Worm (Caenorhabditis elegans) whole organism, L2 larva: ENCODE measurements around the gene C54E10.7.

ENCODE experiments used
- C34F6.9 ChIP-seq: fragments of 150-350 bp; optimal IDR thresholded peaks from 2 replicates; lab custom pipeline; 2014; ENCODE audit warnings: missing biosample characterization, missing genetic modification characterization
- F13H6.1 ChIP-seq: sonication (generic microtip); optimal IDR thresholded peaks from 2 replicates; lab custom pipeline; 2016; ENCODE audit warnings: missing genetic modification characterization, missing compliant biosample characterization
- ZK546.5 ChIP-seq: sonication (generic microtip); optimal IDR thresholded peaks from 2 replicates; lab custom pipeline; 2017; ENCODE audit warnings: missing biosample characterization, missing genetic modification characterization
- alr-1 ChIP-seq: fragments of 150-350 bp; optimal IDR thresholded peaks from 2 replicates; lab custom pipeline; 2014; ENCODE audit warnings: missing biosample characterization, missing genetic modification characterization
- aly-2 ChIP-seq: fragments of 150-350 bp; optimal IDR thresholded peaks from 2 replicates; lab custom pipeline; 2014; ENCODE audit warnings: missing biosample characterization, missing genetic modification characterization
- ama-1 ChIP-seq: fragments of 150-350 bp; optimal IDR thresholded peaks from 2 replicates; lab custom pipeline; 2018; ENCODE audit warnings: inconsistent platforms
- blmp-1 ChIP-seq: sonication (generic microtip); optimal IDR thresholded peaks from 2 replicates; lab custom pipeline; 2017; ENCODE audit warnings: missing genetic modification characterization, mild to moderate bottlenecking, missing compliant biosample characterization, antibody characterized with exemption, moderate library complexity; ENCODE audit not compliant: insufficient read depth
- ceh-16 ChIP-seq: fragments of 150-350 bp; optimal IDR thresholded peaks from 2 replicates; lab custom pipeline; 2014; ENCODE audit warnings: missing biosample characterization, missing genetic modification characterization
- ceh-82 ChIP-seq: fragments of 150-350 bp; optimal IDR thresholded peaks from 2 replicates; lab custom pipeline; 2014; ENCODE audit warnings: missing biosample characterization, missing genetic modification characterization
- dmd-4 ChIP-seq: sonication (generic microtip); optimal IDR thresholded peaks from 2 replicates; lab custom pipeline; 2017; ENCODE audit warnings: missing biosample characterization, missing genetic modification characterization
- elt-1 ChIP-seq: fragments of 150-350 bp; optimal IDR thresholded peaks from 2 replicates; lab custom pipeline; 2014; ENCODE audit warnings: missing biosample characterization, missing genetic modification characterization
- elt-3 ChIP-seq: sonication (generic microtip); optimal IDR thresholded peaks from 2 replicates; lab custom pipeline; 2017; ENCODE audit warnings: missing biosample characterization, missing genetic modification characterization
- fos-1 ChIP-seq: fragments of 150-350 bp; optimal IDR thresholded peaks from 2 replicates; lab custom pipeline; 2014; ENCODE audit warnings: missing biosample characterization, missing genetic modification characterization
- gmeb-1 ChIP-seq: fragments of 150-350 bp; optimal IDR thresholded peaks from 2 replicates; lab custom pipeline; 2014; ENCODE audit warnings: missing biosample characterization, missing genetic modification characterization
- lin-11 ChIP-seq: fragments of 150-350 bp; sonication (generic microtip); optimal IDR thresholded peaks from 2 replicates; lab custom pipeline; 2014; ENCODE audit warnings: missing biosample characterization, missing genetic modification characterization, inconsistent platforms, mixed read lengths
- lin-13 ChIP-seq: fragments of 150-350 bp; optimal IDR thresholded peaks from 2 replicates; lab custom pipeline; 2014; ENCODE audit warnings: missing biosample characterization, missing genetic modification reagents, missing genetic modification characterization
- lin-39 ChIP-seq: fragments of 150-350 bp; optimal IDR thresholded peaks from 2 replicates; lab custom pipeline; 2014; ENCODE audit warnings: missing biosample characterization, missing genetic modification reagents, missing genetic modification characterization
- mab-5 ChIP-seq: fragments of 150-350 bp; optimal IDR thresholded peaks from 2 replicates; lab custom pipeline; 2014; ENCODE audit warnings: missing biosample characterization, missing genetic modification characterization
- mbf-1 ChIP-seq: sonication (generic microtip); optimal IDR thresholded peaks from 2 replicates; lab custom pipeline; 2017; ENCODE audit warnings: missing biosample characterization, missing genetic modification characterization
- mdl-1 ChIP-seq, 2 experiments: fragments of 150-350 bp in 1 of 2; sonication (generic microtip) in 1 of 2; optimal IDR thresholded peaks; 2 replicates each; lab custom pipeline; 2017; ENCODE audit warnings: missing biosample characterization in 2 of 2, missing genetic modification characterization in 2 of 2
- nhr-10 ChIP-seq: sonication (generic microtip); optimal IDR thresholded peaks from 2 replicates; lab custom pipeline; 2017; ENCODE audit warnings: missing biosample characterization, missing genetic modification characterization
- nhr-11 ChIP-seq: fragments of 150-350 bp; optimal IDR thresholded peaks from 2 replicates; lab custom pipeline; 2014; ENCODE audit warnings: missing biosample characterization, missing genetic modification characterization
- nhr-12 ChIP-seq: fragments of 150-350 bp; optimal IDR thresholded peaks from 2 replicates; lab custom pipeline; 2014; ENCODE audit warnings: missing biosample characterization, missing genetic modification characterization
- nhr-129 ChIP-seq: fragments of 150-350 bp; optimal IDR thresholded peaks from 2 replicates; lab custom pipeline; 2014; ENCODE audit warnings: missing biosample characterization, missing genetic modification characterization
- nhr-21 ChIP-seq: fragments of 150-350 bp; optimal IDR thresholded peaks from 2 replicates; lab custom pipeline; 2014; ENCODE audit warnings: missing biosample characterization, missing genetic modification characterization
- nhr-237 ChIP-seq: fragments of 150-350 bp; optimal IDR thresholded peaks from 2 replicates; lab custom pipeline; 2014; ENCODE audit warnings: missing biosample characterization, missing genetic modification characterization
- nhr-25 ChIP-seq: fragments of 150-350 bp; sonication (generic microtip); optimal IDR thresholded peaks from 3 replicates; lab custom pipeline; 2014; ENCODE audit warnings: missing biosample characterization, missing genetic modification characterization
- nhr-6 ChIP-seq: fragments of 150-350 bp; optimal IDR thresholded peaks from 2 replicates; lab custom pipeline; 2014; ENCODE audit warnings: missing biosample characterization, missing genetic modification characterization
- nhr-77 ChIP-seq: fragments of 150-350 bp; optimal IDR thresholded peaks from 2 replicates; lab custom pipeline; 2014; ENCODE audit warnings: missing biosample characterization, missing genetic modification characterization
- peb-1 ChIP-seq: fragments of 150-350 bp; optimal IDR thresholded peaks from 2 replicates; lab custom pipeline; 2014; ENCODE audit warnings: missing biosample characterization, missing genetic modification characterization
- sma-3 ChIP-seq: sonication (generic microtip); optimal IDR thresholded peaks from 2 replicates; lab custom pipeline; 2016; ENCODE audit warnings: missing genetic modification reagents, missing genetic modification characterization, missing compliant biosample characterization
- sma-9 ChIP-seq, 2 experiments: fragments of 150-350 bp in 1 of 2; sonication (generic microtip) in 1 of 2; optimal IDR thresholded peaks; 2 replicates each; lab custom pipeline; 2014 to 2016; ENCODE audit warnings: missing genetic modification characterization in 2 of 2, mild to moderate bottlenecking in 1 of 2, missing biosample characterization in 1 of 2, missing compliant biosample characterization in 1 of 2, missing genetic modification reagents in 1 of 2, moderate library complexity in 1 of 2
- unc-55 ChIP-seq: fragments of 150-350 bp; sonication (generic microtip); optimal IDR thresholded peaks from 3 replicates; lab custom pipeline; 2014; ENCODE audit warnings: missing biosample characterization, missing genetic modification reagents, missing genetic modification characterization
- unc-62 ChIP-seq: fragments of 150-350 bp; optimal IDR thresholded peaks from 2 replicates; lab custom pipeline; 2014; ENCODE audit warnings: missing biosample characterization, missing genetic modification reagents, missing genetic modification characterization
- ztf-1 ChIP-seq: fragments of 200-800 bp; sonication (Bioruptor generic); conservative IDR thresholded peaks from 2 replicates; pipeline ENCODE4 v1.3.6; 2022; ENCODE audit warnings: missing genetic modification characterization, missing compliant biosample characterization
- ztf-11 ChIP-seq: sonication (generic microtip); optimal IDR thresholded peaks from 2 replicates; lab custom pipeline; 2017; ENCODE audit warnings: missing biosample characterization, missing genetic modification characterization
- ztf-4 ChIP-seq: fragments of 150-350 bp; optimal IDR thresholded peaks from 2 replicates; lab custom pipeline; 2014; ENCODE audit warnings: missing biosample characterization, missing genetic modification characterization

Gene C54E10.7

ce11 chrV:18821569-18821968 is 10.1 kb downstream of the C54E10.7 start:
- TF ChIP-seq mab-5 (tag; lab: Kevin White, UChicago) (no peak), lin-39 (tag; lab: Kevin White, UChicago) (no peak), ceh-82 (tag; lab: Kevin White, UChicago) (no peak), nhr-6 (tag; lab: Kevin White, UChicago) (no peak), mbf-1 (tag; lab: Kevin White, UChicago) (no peak), gmeb-1 (no peak), fos-1 (tag; lab: Kevin White, UChicago) (no peak), peb-1 (no peak), ztf-4 (no peak)

DNA sequence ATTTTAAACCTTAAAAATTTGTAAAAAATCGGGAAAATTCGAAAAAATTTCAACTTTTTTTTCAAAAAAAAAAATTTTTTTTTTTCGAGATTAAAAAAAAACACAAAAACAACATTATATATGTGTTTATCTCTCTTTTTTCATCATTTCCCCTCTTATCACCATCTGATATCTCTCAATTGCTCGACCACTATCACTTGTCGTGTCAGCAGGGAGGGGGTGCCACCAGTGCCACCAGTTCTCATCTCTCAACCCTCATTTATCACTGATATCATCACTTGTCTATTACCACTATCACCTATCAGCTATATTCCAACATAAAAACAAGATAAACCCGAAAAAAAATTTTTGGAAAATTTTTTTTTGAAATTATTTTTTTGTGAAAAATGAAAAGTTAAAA is 15.0 kb downstream of the C54E10.7 start:
- TF ChIP-seq fos-1 (tag; lab: Kevin White, UChicago) = peak; percentile 66
- no peak for TF ChIP-seq aly-2 (tag; lab: Kevin White, UChicago)
- TF ChIP-seq nhr-129 (tag; lab: Kevin White, UChicago) = peak; percentile 8
- TF ChIP-seq, all 48 proteins: peak for 2

DNA sequence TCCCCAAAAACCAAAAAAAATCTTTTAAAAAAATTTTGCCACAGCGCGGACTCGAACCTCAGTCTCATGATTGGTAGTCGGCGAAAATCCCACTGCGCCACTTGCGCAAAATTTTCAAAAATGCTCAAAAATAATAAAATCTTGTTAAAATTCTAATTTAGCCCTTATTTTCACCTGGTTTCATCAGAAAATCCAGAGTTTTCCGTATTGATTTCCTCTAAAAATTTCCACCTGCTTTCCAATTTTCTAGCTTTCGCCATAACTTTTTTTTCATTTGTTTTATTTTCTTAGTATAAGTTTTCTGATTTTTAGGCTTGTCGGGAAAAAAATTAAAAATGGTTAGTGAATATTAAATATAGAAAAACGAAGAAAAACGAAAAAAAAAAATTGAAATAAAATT is 15.9 kb downstream of the C54E10.7 start:
- TF ChIP-seq nhr-77 (tag; lab: Kevin White, UChicago) (no peak), ceh-82 (tag; lab: Kevin White, UChicago) (no peak), peb-1 (no peak), elt-1 (tag; lab: Kevin White, UChicago) (no peak), lin-39 (tag; lab: Kevin White, UChicago) (no peak), nhr-25 (tag; lab: Kevin White, UChicago) (no peak), nhr-10 (tag; lab: Kevin White, UChicago) (no peak), blmp-1 (tag; lab: Kevin White, UChicago) (no peak), unc-62 (GFP tag; lab: Kevin White, UChicago) (no peak), ceh-16 (tag; lab: Kevin White, UChicago) (no peak), nhr-237 (tag; lab: Kevin White, UChicago) (no peak), unc-55 (no peak), nhr-11 (no peak), ztf-1 (GFP tag; lab: Robert Waterston, UW) (no peak), elt-3 (tag; lab: Kevin White, UChicago) (no peak), fos-1 (tag; lab: Kevin White, UChicago) (no peak)

DNA sequence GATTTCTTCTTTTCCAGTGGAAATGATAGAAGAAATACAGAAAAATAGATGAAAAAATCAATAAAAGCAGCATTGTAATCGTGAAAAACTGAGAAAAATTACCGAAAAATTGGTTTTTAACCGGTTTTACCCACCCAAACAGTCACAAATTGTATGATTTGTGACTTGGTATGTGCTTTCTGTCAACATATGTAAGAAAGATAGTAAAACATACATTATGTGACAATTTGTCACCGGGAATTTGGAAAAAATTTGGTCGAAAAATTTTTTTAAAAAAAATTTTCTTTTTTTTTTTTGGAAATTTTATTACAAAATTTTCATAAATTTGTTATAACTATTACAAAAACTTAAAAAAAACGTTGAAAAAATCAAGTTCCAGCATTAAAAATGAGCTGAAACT is 25.7 kb downstream of the C54E10.7 start, which contains the start of gene cyp-33D3:
cyp-33D3 (minus strand) TSS at position 101 of the 400 bp plus-strand sequence.
- no peak for TF ChIP-seq gmeb-1
- no peak for TF ChIP-seq sma-9 (GFP tag; optimal IDR thresholded peaks at IDR 0.05; lab: Kevin White, UChicago)
- no peak for TF ChIP-seq sma-9 (tag; optimal IDR thresholded peaks at IDR 0.05; lab: Kevin White, UChicago)
- TF ChIP-seq unc-62 (GFP tag; lab: Kevin White, UChicago) = no peak
- no peak for TF ChIP-seq nhr-21 (tag; lab: Kevin White, UChicago)
- no peak for TF ChIP-seq ZK546.5 (tag; lab: Kevin White, UChicago)
- no peak for TF ChIP-seq ztf-1 (GFP tag; lab: Robert Waterston, UW)
- TF ChIP-seq lin-13 = no peak
- no peak for TF ChIP-seq aly-2 (tag; lab: Kevin White, UChicago)
- TF ChIP-seq alr-1 (tag; lab: Kevin White, UChicago) = no peak
- TF ChIP-seq dmd-4 = no peak
- TF ChIP-seq nhr-6 (tag; lab: Kevin White, UChicago) = no peak
- no peak for TF ChIP-seq F13H6.1 (tag; lab: Kevin White, UChicago)
- TF ChIP-seq nhr-12 (tag; lab: Kevin White, UChicago) = no peak
- no peak for TF ChIP-seq C34F6.9 (tag; lab: Kevin White, UChicago)
- no peak for TF ChIP-seq unc-55
- no peak for TF ChIP-seq mdl-1 (tag; optimal IDR thresholded peaks at IDR 0.05; lab: Kevin White, UChicago)
- no peak for TF ChIP-seq nhr-77 (tag; lab: Kevin White, UChicago)
- TF ChIP-seq nhr-25 (tag; lab: Kevin White, UChicago) = no peak

- TF ChIP-seq sma-9 (GFP tag; optimal IDR thresholded peaks at IDR 0.05; lab: Kevin White, UChicago) (no peak), sma-9 (tag; optimal IDR thresholded peaks at IDR 0.05; lab: Kevin White, UChicago) (no peak), gmeb-1 (peak; percentile 14), lin-13 (no peak), ceh-16 (tag; lab: Kevin White, UChicago) (no peak), lin-11 (tag; lab: Kevin White, UChicago) (no peak), F13H6.1 (tag; lab: Kevin White, UChicago) (peak; percentile 46), mdl-1 (tag; optimal IDR thresholded peaks at IDR 0.05; lab: Kevin White, UChicago) (no peak), sma-3 (GFP tag; lab: Kevin White, UChicago) (peak; percentile 11), nhr-25 (tag; lab: Kevin White, UChicago) (no peak), ztf-11 (no peak), ama-1 (lab: Kevin White, UChicago) (no peak), nhr-129 (tag; lab: Kevin White, UChicago) (peak; percentile 1), nhr-21 (tag; lab: Kevin White, UChicago) (no peak), fos-1 (tag; lab: Kevin White, UChicago) (peak; percentile 52)
Observed at ce11 chrV:18838799-18839354, 27.4 kb downstream of the C54E10.7 start, which contains the start of gene nhr-65. TSS of gene nhr-65 (plus strand) at chrV:18839304.
